Worm (Caenorhabditis elegans): Measurements from ENCODE around the gene tag-307.

DNA sequence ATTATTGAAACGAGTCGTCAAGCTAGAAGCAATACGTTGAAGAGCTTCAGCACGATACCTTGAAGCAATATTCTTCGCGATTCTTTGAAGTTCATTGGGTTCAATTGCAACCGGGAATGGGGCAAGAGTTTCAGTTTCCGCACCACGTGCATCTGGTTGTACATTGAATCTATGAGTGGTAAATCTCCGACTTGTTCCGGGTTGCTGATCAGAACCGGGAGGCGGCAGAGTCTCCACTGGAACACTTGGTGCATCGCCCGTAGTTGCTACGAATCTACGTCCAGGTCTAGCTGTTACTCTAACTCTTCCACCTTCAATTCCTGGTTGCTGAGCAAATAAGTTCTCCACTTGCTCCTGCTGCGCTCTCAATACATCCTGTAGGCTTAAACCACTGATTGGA is 32.0 kb upstream of the tag-307 start:
- TF ChIP-seq lsy-2 (tag; optimal IDR thresholded peaks at IDR 0.05), result no peak
- no peak for TF ChIP-seq mep-1 (tag; optimal IDR thresholded peaks at IDR 0.05)
- no peak for TF ChIP-seq flh-1 (GFP tag; optimal IDR thresholded peaks at IDR 0.05)
- TF ChIP-seq cnd-1 (tag; optimal IDR thresholded peaks at IDR 0.05), result no peak
- TF ChIP-seq nhr-12 (tag; optimal IDR thresholded peaks at IDR 0.05), result no peak
- no peak for TF ChIP-seq elt-1 (tag; optimal IDR thresholded peaks at IDR 0.05; ENCODE audit: borderline replicate concordance, insufficient read depth)
- no peak for TF ChIP-seq blmp-1 (tag; optimal IDR thresholded peaks at IDR 0.05)

Data from whole organism, mixed stage, embryonic.